Fruit fly (Drosophila melanogaster): ENCODE data around the gene Cad88C.

DNA sequence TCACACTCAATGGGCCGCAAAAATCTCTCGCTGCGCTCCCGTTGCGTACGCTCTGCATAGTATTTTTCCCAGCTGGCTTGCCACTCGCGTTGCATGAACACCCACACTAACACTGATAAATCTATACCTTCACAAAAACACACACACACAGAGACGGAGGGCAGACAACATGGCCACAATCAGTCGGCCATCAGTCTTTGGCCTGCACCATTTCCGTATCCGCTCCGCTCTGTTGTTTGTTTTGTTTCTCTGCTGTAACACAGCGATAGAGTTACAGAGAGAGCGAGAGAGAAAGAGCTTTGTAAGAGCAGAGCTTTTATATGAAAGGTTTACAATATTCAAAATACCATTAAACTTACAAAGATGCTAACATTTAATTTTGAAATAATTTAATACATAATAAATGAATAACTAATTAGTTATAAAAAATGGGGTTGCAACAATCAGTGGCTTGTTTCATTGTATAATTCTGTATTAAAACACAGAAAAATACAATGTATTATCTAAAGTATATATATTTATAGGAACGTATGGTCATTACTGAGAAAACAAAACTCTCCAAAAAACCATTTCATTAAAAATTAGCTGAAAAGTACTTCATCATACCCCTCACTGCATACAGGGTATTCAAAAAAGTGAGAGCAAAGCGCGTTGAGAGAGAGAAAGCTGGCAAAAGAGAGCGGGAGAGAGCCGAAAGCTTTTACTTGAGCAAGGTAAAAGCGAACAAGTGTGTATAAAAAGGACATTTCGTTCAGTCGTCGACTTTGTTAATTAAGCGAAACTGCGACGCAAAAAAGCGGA is 21.2 kb upstream of the Cad88C start, which contains the start of gene CG14853:
- TF ChIP-seq usp (GFP tag; optimal IDR thresholded peaks at IDR 0.05) (no peak), psq (optimal IDR thresholded peaks at IDR 0.05) (no peak)
